Worm (Caenorhabditis elegans): Measurements from ENCODE around the gene nspc-17.

Gene nspc-17

DNA sequence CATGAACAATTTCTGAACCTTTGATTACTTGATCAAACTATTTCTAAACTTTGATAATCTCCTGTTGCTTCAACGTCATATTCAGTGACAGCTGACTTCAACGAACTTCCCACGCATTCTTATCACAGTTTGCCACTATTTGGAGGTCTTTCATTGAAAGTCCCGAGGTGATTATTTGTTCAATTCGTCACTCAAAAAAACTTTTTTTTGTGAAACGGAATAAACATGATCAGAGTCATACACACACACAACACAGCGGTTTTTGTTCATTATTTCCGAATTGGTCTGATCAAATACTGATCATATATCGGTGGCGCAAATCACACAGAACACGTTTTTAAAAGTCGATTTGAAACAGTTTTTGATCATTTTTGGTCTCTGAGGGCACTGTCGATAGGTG lies 31.4 kb upstream of the nspc-17 start:
- TF ChIP-seq lin-39 (tag; optimal IDR thresholded peaks at IDR 0.05) (no peak), ztf-4 (tag; optimal IDR thresholded peaks at IDR 0.05) (no peak), lin-15B (tag; optimal IDR thresholded peaks at IDR 0.05) (no peak), unc-62 (GFP tag; optimal IDR thresholded peaks at IDR 0.05) (no peak), nhr-23 (tag; optimal IDR thresholded peaks at IDR 0.05) (no peak), skn-1 (tag; optimal IDR thresholded peaks at IDR 0.05) (no peak), fos-1 (tag; optimal IDR thresholded peaks at IDR 0.05) (no peak), nhr-11 (tag; optimal IDR thresholded peaks at IDR 0.05) (no peak), eor-1 (tag; optimal IDR thresholded peaks at IDR 0.05) (no peak), nhr-25 (tag; optimal IDR thresholded peaks at IDR 0.05) (no peak), egl-27 (tag; optimal IDR thresholded peaks at IDR 0.05) (no peak), fkh-2 (tag; optimal IDR thresholded peaks at IDR 0.05) (no peak), nhr-28 (tag; optimal IDR thresholded peaks at IDR 0.05) (no peak), pqm-1 (tag; optimal IDR thresholded peaks at IDR 0.05) (no peak), ceh-9 (tag; optimal IDR thresholded peaks at IDR 0.05) (no peak), sea-2 (GFP tag; optimal IDR thresholded peaks at IDR 0.05) (no peak), nhr-77 (tag; optimal IDR thresholded peaks at IDR 0.05) (no peak), unc-39 (tag; optimal IDR thresholded peaks at IDR 0.05) (no peak), nfya-1 (tag; optimal IDR thresholded peaks at IDR 0.05; ENCODE audit: insufficient read depth) (no peak), nhr-76 (tag; optimal IDR thresholded peaks at IDR 0.05) (no peak)

DNA sequence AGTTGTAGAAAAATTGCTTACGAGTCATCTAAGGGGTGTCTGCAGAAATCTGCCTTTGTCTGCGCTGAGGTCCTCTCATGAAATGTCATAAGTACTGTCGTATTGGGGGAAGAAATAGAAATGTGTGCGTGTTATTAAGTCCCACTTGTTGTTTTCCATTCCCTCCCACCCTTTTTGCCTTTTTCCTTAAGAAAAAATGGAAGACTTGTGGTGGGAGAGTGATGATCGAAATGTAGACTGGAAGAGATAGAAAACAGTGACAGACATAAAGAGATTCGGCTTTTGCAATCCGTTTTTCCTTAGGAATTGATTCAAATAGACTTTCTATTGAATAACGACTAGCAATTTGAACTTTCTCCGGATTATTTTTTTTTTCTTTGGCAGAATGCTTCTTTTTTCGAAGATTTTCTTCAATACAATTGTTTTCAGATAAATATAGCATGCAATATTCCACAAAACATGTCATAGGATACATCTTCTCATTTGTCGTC lies 24.8 kb upstream of the nspc-17 start, which contains the start of gene ram-5:
Gene ram-5 (plus strand): TSS at position 441 of the 491 bp plus-strand sequence.
- no peak for TF ChIP-seq aly-2 (tag; optimal IDR thresholded peaks at IDR 0.05)
- TF ChIP-seq egl-27 (tag; optimal IDR thresholded peaks at IDR 0.05), result no peak

DNA sequence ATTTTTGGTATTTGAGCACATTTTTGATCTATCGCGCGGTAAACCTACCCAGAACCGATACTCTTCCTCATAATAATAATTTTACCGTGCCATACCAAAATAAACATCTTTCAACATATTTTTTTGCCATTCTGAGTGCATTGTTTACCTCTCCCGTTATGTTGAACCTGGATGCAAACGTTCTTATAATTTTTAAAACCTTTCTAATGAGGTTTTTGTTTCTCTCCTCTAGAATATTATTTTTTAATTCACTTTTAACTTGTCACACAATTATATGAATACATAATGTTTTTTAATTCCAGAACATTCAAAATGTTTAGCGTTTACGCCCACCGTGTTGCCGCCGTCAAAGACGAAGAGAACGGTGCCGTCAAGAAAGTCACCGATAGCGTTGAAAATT lies 20.6 kb upstream of the nspc-17 start, which contains the start of gene enri-2:
Gene enri-2 (plus strand): TSS at position 301 of the 400 bp plus-strand sequence.
- TF ChIP-seq lsy-12 (tag; optimal IDR thresholded peaks at IDR 0.05), result no peak
- no peak for TF ChIP-seq lin-39 (tag; optimal IDR thresholded peaks at IDR 0.05)
- no peak for TF ChIP-seq mml-1 (tag; optimal IDR thresholded peaks at IDR 0.05)
- TF ChIP-seq hmg-11 (tag; optimal IDR thresholded peaks at IDR 0.05), result no peak

DNA sequence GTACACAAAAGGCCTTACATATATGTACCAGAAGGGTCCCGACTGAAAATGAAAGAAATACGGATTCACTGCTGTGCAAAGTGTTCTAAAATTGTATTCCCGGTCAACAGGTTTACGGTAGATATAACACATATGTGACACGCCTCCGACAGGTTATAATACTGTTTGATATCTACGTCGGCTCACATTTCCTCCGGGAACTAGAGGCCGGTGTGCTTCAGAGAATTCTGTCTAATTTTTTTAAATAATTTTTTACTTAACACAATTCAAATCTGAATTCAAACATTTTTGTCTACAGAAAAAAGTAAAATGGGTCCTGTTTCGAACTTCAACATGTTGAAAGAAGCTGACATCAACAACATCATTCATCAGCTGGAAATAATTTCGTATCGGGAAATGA lies 18.2 kb upstream of the nspc-17 start, which contains the start of gene T24C2.3:
Gene T24C2.3 (plus strand): TSS at position 301 of the 400 bp plus-strand sequence.
- TF ChIP-seq pha-4 (tag; optimal IDR thresholded peaks at IDR 0.05), result no peak
- no peak for TF ChIP-seq daf-12 (tag; optimal IDR thresholded peaks at IDR 0.05)

DNA sequence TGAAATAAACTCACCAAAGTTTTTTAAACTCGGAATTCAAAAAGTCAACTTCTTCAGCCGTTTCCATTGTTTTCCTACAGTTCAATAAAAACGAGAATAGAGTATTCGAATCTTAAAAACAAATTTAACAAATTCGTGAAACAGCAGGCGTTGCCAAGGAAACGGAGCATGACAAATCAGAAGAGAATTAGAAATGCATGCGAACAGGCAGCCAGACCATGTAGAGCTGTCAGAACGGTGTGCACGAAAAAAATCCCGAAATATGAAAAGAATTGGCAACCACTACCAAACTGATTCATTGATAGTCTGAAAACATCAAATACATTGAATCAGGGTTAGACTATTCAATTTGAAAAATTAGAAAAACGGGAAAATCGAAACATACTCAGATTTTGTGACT lies 17.0 kb upstream of the nspc-17 start, which contains the start of gene fbxa-81:
Gene fbxa-81 (minus strand): TSS at position 101 of the 400 bp plus-strand sequence.
- TF ChIP-seq pha-4 (tag; optimal IDR thresholded peaks at IDR 0.05) (no peak), fkh-10 (GFP tag; optimal IDR thresholded peaks at IDR 0.05) (no peak), zag-1 (tag; optimal IDR thresholded peaks at IDR 0.05) (no peak), ztf-4 (tag; optimal IDR thresholded peaks at IDR 0.05) (no peak), sea-2 (GFP tag; optimal IDR thresholded peaks at IDR 0.05) (no peak), aly-2 (tag; optimal IDR thresholded peaks at IDR 0.05) (no peak), mdl-1 (tag; optimal IDR thresholded peaks at IDR 0.05) (no peak), nhr-76 (tag; optimal IDR thresholded peaks at IDR 0.05) (no peak), unc-39 (tag; optimal IDR thresholded peaks at IDR 0.05) (no peak), egl-5 (tag; optimal IDR thresholded peaks at IDR 0.05) (no peak), fkh-2 (tag; optimal IDR thresholded peaks at IDR 0.05) (no peak), nhr-67 (tag; optimal IDR thresholded peaks at IDR 0.05) (no peak), nhr-77 (tag; optimal IDR thresholded peaks at IDR 0.05) (no peak), pqm-1 (tag; optimal IDR thresholded peaks at IDR 0.05) (no peak), tbx-2 (tag; optimal IDR thresholded peaks at IDR 0.05) (no peak), hmg-11 (tag; optimal IDR thresholded peaks at IDR 0.05) (no peak), snpc-4 (tag; optimal IDR thresholded peaks at IDR 0.05) (no peak), ceh-82 (tag; optimal IDR thresholded peaks at IDR 0.05) (no peak), ceh-28 (tag; optimal IDR thresholded peaks at IDR 0.05) (no peak), elt-1 (tag; optimal IDR thresholded peaks at IDR 0.05) (no peak)

All from whole organism, L3 larva.